Worm (Caenorhabditis elegans): Measurements from ENCODE around the gene R01H2.2.

ce11 chrIII:7029105-7029504 lies 27.2 kb upstream of the R01H2.2 start, which contains the start of gene cyk-1:
- no peak for TF ChIP-seq zag-1 (tag; optimal IDR thresholded peaks at IDR 0.05)
- TF ChIP-seq ztf-4 (tag; optimal IDR thresholded peaks at IDR 0.05) = no peak
- no peak for TF ChIP-seq fos-1 (tag; optimal IDR thresholded peaks at IDR 0.05)
- TF ChIP-seq sea-2 (GFP tag; optimal IDR thresholded peaks at IDR 0.05) = no peak
- no peak for TF ChIP-seq R02D3.7 (tag; optimal IDR thresholded peaks at IDR 0.05)
- no peak for TF ChIP-seq egl-5 (tag; optimal IDR thresholded peaks at IDR 0.05)
- no peak for TF ChIP-seq nhr-28 (tag; optimal IDR thresholded peaks at IDR 0.05)
- no peak for TF ChIP-seq ama-1 (optimal IDR thresholded peaks at IDR 0.05)
- no peak for TF ChIP-seq nhr-237 (tag; optimal IDR thresholded peaks at IDR 0.05)
- no peak for TF ChIP-seq ceh-28 (tag; optimal IDR thresholded peaks at IDR 0.05)
